Fruit fly (Drosophila melanogaster) whole organism, embryonic: ENCODE measurements around the gene CG9747.

ENCODE experiments used
- Antp ChIP-seq: fragments of 200-800 bp; sonication (Bioruptor generic); optimal IDR thresholded peaks from 3 replicates; lab custom pipeline; 2016; ENCODE audit warnings: missing biosample characterization, missing genetic modification characterization
- CG10147 ChIP-seq: fragments of 200-800 bp; sonication (Bioruptor generic); optimal IDR thresholded peaks from 2 replicates; lab custom pipeline; 2019; ENCODE audit warnings: missing biosample characterization, mild to moderate bottlenecking, missing genetic modification characterization, moderate library complexity
- CG11560 ChIP-seq: fragments of 200-800 bp; sonication (Bioruptor generic); IDR thresholded peaks from 3 replicates; pipeline ENCODE4 v1.3.6; 2022; ENCODE audit warnings: missing biosample characterization, missing genetic modification characterization
- CG13123 ChIP-seq: fragments of 200-800 bp; sonication (Bioruptor generic); optimal IDR thresholded peaks from 2 replicates; lab custom pipeline; 2016; ENCODE audit warnings: missing biosample characterization, missing genetic modification characterization
- CG1602 ChIP-seq: fragments of 200-800 bp; sonication (Bioruptor generic); optimal IDR thresholded peaks from 3 replicates; lab custom pipeline; 2016; ENCODE audit warnings: missing biosample characterization, missing genetic modification characterization
- CG1792 ChIP-seq: fragments of 200-800 bp; sonication (Bioruptor generic); optimal IDR thresholded peaks from 2 replicates; lab custom pipeline; 2016; ENCODE audit warnings: missing biosample characterization, missing genetic modification characterization
- CG31441 ChIP-seq: fragments of 200-800 bp; sonication (Bioruptor generic); IDR thresholded peaks from 2 replicates; pipeline ENCODE4 v1.3.6; 2022; ENCODE audit warnings: missing biosample characterization, missing genetic modification characterization
- CG3407 ChIP-seq: fragments of 200-800 bp; sonication (Bioruptor generic); optimal IDR thresholded peaks from 2 replicates; lab custom pipeline; 2018; ENCODE audit warnings: missing biosample characterization, mild to moderate bottlenecking, missing genetic modification characterization
- CG6254 ChIP-seq: fragments of 200-800 bp; sonication (Bioruptor generic); optimal IDR thresholded peaks from 3 replicates; lab custom pipeline; 2017; ENCODE audit warnings: mild to moderate bottlenecking, missing biosample characterization, missing genetic modification reagents, missing genetic modification characterization
- CG7928 ChIP-seq: fragments of 200-800 bp; sonication (Bioruptor generic); optimal IDR thresholded peaks from 2 replicates; lab custom pipeline; 2017; ENCODE audit warnings: missing biosample characterization, mild to moderate bottlenecking, missing genetic modification characterization
- CG8478 ChIP-seq: fragments of >200 bp; optimal IDR thresholded peaks from 2 replicates; lab custom pipeline; 2018
- CG8944 ChIP-seq: fragments of 200-800 bp; sonication (Bioruptor generic); optimal IDR thresholded peaks from 3 replicates; lab custom pipeline; 2016; ENCODE audit warnings: missing biosample characterization, missing genetic modification characterization
- CTCF ChIP-seq: fragments of 200-800 bp; sonication (Bioruptor generic); optimal IDR thresholded peaks from 2 replicates; lab custom pipeline; 2017; ENCODE audit warnings: missing biosample characterization, mild to moderate bottlenecking, missing genetic modification characterization, moderate library complexity
- CkIIα-i1 ChIP-seq: fragments of 200-800 bp; sonication (Bioruptor generic); IDR thresholded peaks from 2 replicates; pipeline ENCODE4 v1.3.6; 2022; ENCODE audit warnings: missing biosample characterization, missing genetic modification characterization
- D ChIP-seq, 2 experiments: fragments of 200-800 bp in 1 of 2; fragments of >200 bp in 1 of 2; sonication (Bioruptor generic) in 1 of 2; optimal IDR thresholded peaks; 2 replicates in 1 of 2; 3 replicates in 1 of 2; lab custom pipeline; 2017; ENCODE audit warnings: mild to moderate bottlenecking in 1 of 2, missing biosample characterization in 1 of 2, missing genetic modification characterization in 1 of 2, missing genetic modification reagents in 1 of 2
- Dfd ChIP-seq, 2 experiments: fragments of >200 bp; optimal IDR thresholded peaks; 2 replicates each; lab custom pipeline; 2017; ENCODE audit warnings: missing biosample characterization in 2 of 2, missing genetic modification characterization in 2 of 2
- Doc3 ChIP-seq: fragments of 200-800 bp; sonication (Bioruptor generic); IDR thresholded peaks from 3 replicates; pipeline ENCODE4 v1.3.6; 2022; ENCODE audit warnings: missing biosample characterization, missing genetic modification characterization; ENCODE audit not compliant: partially characterized antibody
- Dp ChIP-seq: fragments of 200-800 bp; sonication (Bioruptor generic); optimal IDR thresholded peaks from 2 replicates; lab custom pipeline; 2018; ENCODE audit warnings: missing biosample characterization, mild to moderate bottlenecking, missing genetic modification characterization, moderate library complexity
- Dref ChIP-seq: fragments of 200-800 bp; sonication (Bioruptor generic); IDR thresholded peaks from 2 replicates; pipeline ENCODE4 v1.3.6; 2022; ENCODE audit warnings: missing biosample characterization, missing genetic modification characterization
- E2f2 ChIP-seq: fragments of 200-800 bp; sonication (Bioruptor generic); IDR thresholded peaks from 2 replicates; pipeline ENCODE4 v1.3.6; 2022; ENCODE audit warnings: missing biosample characterization, missing genetic modification characterization
- Elba2 ChIP-seq: fragments of 200-800 bp; sonication (Bioruptor generic); optimal IDR thresholded peaks from 3 replicates; lab custom pipeline; 2016; ENCODE audit warnings: missing biosample characterization, missing genetic modification characterization
- Gsc ChIP-seq: fragments of 200-800 bp; sonication (Bioruptor generic); IDR thresholded peaks from 2 replicates; pipeline ENCODE4 v1.3.6; 2022; ENCODE audit warnings: missing biosample characterization, missing genetic modification characterization
- Hmx ChIP-seq: fragments of 200-800 bp; sonication (Bioruptor generic); optimal IDR thresholded peaks from 2 replicates; lab custom pipeline; 2016; ENCODE audit warnings: missing biosample characterization, missing genetic modification characterization
- Lim3 ChIP-seq: fragments of 200-800 bp; sonication (Bioruptor generic); IDR thresholded peaks from 2 replicates; pipeline ENCODE4 v1.3.6; 2022; ENCODE audit warnings: missing biosample characterization, missing genetic modification characterization
- Med ChIP-seq: fragments of 200-800 bp; sonication (Bioruptor generic); peaks from one replicate; lab custom pipeline; 2016; ENCODE audit warnings: missing biosample characterization, missing genetic modification characterization, mild to moderate bottlenecking, inconsistent platforms, moderate library complexity
- Neu2 ChIP-seq: fragments of 200-800 bp; sonication (Bioruptor generic); optimal IDR thresholded peaks from 3 replicates; lab custom pipeline; 2016; ENCODE audit warnings: missing biosample characterization, missing genetic modification characterization, borderline replicate concordance
- Oli ChIP-seq: fragments of 200-800 bp; sonication (Bioruptor generic); optimal IDR thresholded peaks from 2 replicates; lab custom pipeline; 2018; ENCODE audit warnings: missing biosample characterization, mild to moderate bottlenecking, missing genetic modification characterization, moderate library complexity
- Pdp1 ChIP-seq, 2 experiments: fragments of 200-800 bp; sonication (Bioruptor generic); optimal IDR thresholded peaks; 3 replicates each; lab custom pipeline; 2016; ENCODE audit warnings: missing biosample characterization in 2 of 2, missing genetic modification characterization in 2 of 2, mild to moderate bottlenecking in 1 of 2, moderate library complexity in 1 of 2
- amos ChIP-seq: fragments of 200-800 bp; sonication (Bioruptor generic); IDR thresholded peaks from 2 replicates; pipeline ENCODE4 v1.3.6; 2022; ENCODE audit warnings: missing biosample characterization, missing genetic modification characterization; ENCODE audit not compliant: partially characterized antibody
- chm ChIP-seq: fragments of 200-800 bp; sonication (Bioruptor generic); IDR thresholded peaks from 2 replicates; pipeline ENCODE4 v1.3.6; 2022; ENCODE audit warnings: missing biosample characterization, missing genetic modification characterization
- dmrt99B ChIP-seq: fragments of 200-800 bp; sonication (Bioruptor generic); optimal IDR thresholded peaks from 2 replicates; lab custom pipeline; 2018; ENCODE audit warnings: missing biosample characterization, mild to moderate bottlenecking, missing genetic modification characterization, moderate library complexity
- fd102C ChIP-seq: fragments of 200-800 bp; sonication (Bioruptor generic); optimal IDR thresholded peaks from 2 replicates; lab custom pipeline; 2018; ENCODE audit warnings: missing biosample characterization, mild to moderate bottlenecking, missing genetic modification characterization, moderate library complexity
- gfzf ChIP-seq: fragments of 200-800 bp; sonication (Bioruptor generic); optimal IDR thresholded peaks from 2 replicates; lab custom pipeline; 2016; ENCODE audit warnings: missing biosample characterization, mild to moderate bottlenecking, missing genetic modification characterization, moderate library complexity
- jing ChIP-seq: fragments of 200-800 bp; sonication (Bioruptor generic); optimal IDR thresholded peaks from 2 replicates; lab custom pipeline; 2018; ENCODE audit warnings: missing biosample characterization, mild to moderate bottlenecking, missing genetic modification characterization
- ranshi ChIP-seq: fragments of 200-800 bp; sonication (Bioruptor generic); IDR thresholded peaks from 2 replicates; pipeline ENCODE4 v1.3.6; 2022; ENCODE audit warnings: missing biosample characterization, missing genetic modification characterization
- rib ChIP-seq: fragments of 200-800 bp; sonication (Bioruptor generic); IDR thresholded peaks from 2 replicates; pipeline ENCODE4 v1.3.6; 2022; ENCODE audit warnings: missing biosample characterization, missing genetic modification characterization
- sens ChIP-seq: fragments of 200-800 bp; sonication (Bioruptor generic); peaks from one replicate; lab custom pipeline; 2016; ENCODE audit warnings: missing biosample characterization, missing genetic modification characterization
- seq ChIP-seq: fragments of 200-800 bp; sonication (Bioruptor generic); IDR thresholded peaks from 2 replicates; pipeline ENCODE4 v1.3.6; 2022; ENCODE audit warnings: missing biosample characterization, missing genetic modification characterization
- tgo ChIP-seq: fragments of 200-800 bp; sonication (Bioruptor generic); IDR thresholded peaks from 3 replicates; pipeline ENCODE4 v1.3.6; 2022; ENCODE audit warnings: missing biosample characterization, missing genetic modification characterization
- tll ChIP-seq, 2 experiments: fragments of 200-800 bp in 1 of 2; fragments of >200 bp in 1 of 2; sonication (Bioruptor generic) in 1 of 2; optimal IDR thresholded peaks; 2 replicates each; lab custom pipeline; 2017 to 2019; ENCODE audit warnings: missing biosample characterization in 2 of 2, missing genetic modification characterization in 2 of 2, mild to moderate bottlenecking in 1 of 2, moderate library complexity in 1 of 2
- tup ChIP-seq: fragments of 200-800 bp; sonication (Bioruptor generic); optimal IDR thresholded peaks from 2 replicates; lab custom pipeline; 2016; ENCODE audit warnings: missing biosample characterization, mild to moderate bottlenecking, missing genetic modification characterization, moderate library complexity
- vfl ChIP-seq: fragments of 200-800 bp; sonication (Bioruptor generic); optimal IDR thresholded peaks from 2 replicates; lab custom pipeline; 2016; ENCODE audit warnings: missing biosample characterization, missing genetic modification characterization
- vvl ChIP-seq: fragments of 200-800 bp; sonication (Bioruptor generic); IDR thresholded peaks from 2 replicates; pipeline ENCODE4 v1.3.6; 2022; ENCODE audit warnings: missing biosample characterization, missing genetic modification characterization

Gene CG9747

dm6 chr3R:30150602-30151001 is 40.5 kb downstream of the CG9747 start (continued):
- TF ChIP-seq CG6254 (GFP tag; lab: Kevin White, UChicago): no peak
- no peak for TF ChIP-seq CG3407 (GFP tag; lab: Kevin White, UChicago)
- TF ChIP-seq ranshi (GFP tag; lab: Robert Waterston, UW): no peak
- no peak for TF ChIP-seq Elba2 (GFP tag; lab: Kevin White, UChicago)
- TF ChIP-seq CG31441 (GFP tag; lab: Robert Waterston, UW): no peak
- no peak for TF ChIP-seq amos (GFP tag; lab: Robert Waterston, UW)
- TF ChIP-seq Med: peak; percentile 42
- no peak for TF ChIP-seq chm (GFP tag; lab: Robert Waterston, UW)
- peak; percentile 50 for TF ChIP-seq CTCF (GFP tag; lab: Kevin White, UChicago)
- TF ChIP-seq CG8944 (GFP tag; lab: Kevin White, UChicago): no peak
- no peak for TF ChIP-seq Hmx
- peak; percentile 6 for TF ChIP-seq Dp (GFP tag; lab: Kevin White, UChicago)
- no peak for TF ChIP-seq CG8478 (lab: Kevin White, UChicago)
- TF ChIP-seq gfzf (GFP tag; lab: Kevin White, UChicago): peak; percentile 43
- TF ChIP-seq tll (GFP tag; optimal IDR thresholded peaks at IDR 0.05; lab: Kevin White, UChicago): no peak
- no peak for TF ChIP-seq rib (GFP tag; lab: Robert Waterston, UW)
- peak in 1 of 2 experiments; percentile 82 for TF ChIP-seq Pdp1 (GFP tag; optimal IDR thresholded peaks at IDR 0.05; lab: Kevin White, UChicago)
- TF ChIP-seq vfl (GFP tag; lab: Kevin White, UChicago): no peak
- TF ChIP-seq CG13123 (GFP tag; lab: Kevin White, UChicago): no peak
- TF ChIP-seq tup: no peak
- no peak for TF ChIP-seq CG7928 (GFP tag; lab: Kevin White, UChicago)
- TF ChIP-seq D (optimal IDR thresholded peaks at IDR 0.05; lab: Kevin White, UChicago): no peak
- no peak for TF ChIP-seq D (GFP tag; optimal IDR thresholded peaks at IDR 0.05; lab: Kevin White, UChicago)
- no peak for TF ChIP-seq dmrt99B (tag; lab: Kevin White, UChicago)
- TF ChIP-seq Gsc (GFP tag; lab: Robert Waterston, UW): no peak
- peak; percentile 17 for TF ChIP-seq sens
- TF ChIP-seq Oli (tag; lab: Kevin White, UChicago): no peak
- no peak for TF ChIP-seq fd102C
- TF ChIP-seq Doc3 (GFP tag; lab: Robert Waterston, UW): no peak
- no peak for TF ChIP-seq tgo
- no peak for TF ChIP-seq jing (GFP tag; lab: Kevin White, UChicago)
- TF ChIP-seq CG10147: no peak
- no peak for TF ChIP-seq CG1792 (GFP tag; lab: Kevin White, UChicago)
- TF ChIP-seq CG11560 (tag; lab: Robert Waterston, UW): no peak
- TF ChIP-seq E2f2 (GFP tag; lab: Robert Waterston, UW): peak; percentile 36; the same call in 1 of the 2 replicates
- no peak for TF ChIP-seq CG1602
- TF ChIP-seq Neu2 (GFP tag; lab: Kevin White, UChicago): no peak
- no peak for TF ChIP-seq Antp (GFP tag; lab: Kevin White, UChicago)
- no peak for TF ChIP-seq Dref (GFP tag; lab: Robert Waterston, UW)
- TF ChIP-seq vvl (GFP tag; lab: Robert Waterston, UW): no peak
- no peak for TF ChIP-seq CkIIα-i1 (GFP tag; lab: Robert Waterston, UW)
- TF ChIP-seq Lim3 (GFP tag; lab: Robert Waterston, UW): no peak
- TF ChIP-seq seq (GFP tag; lab: Robert Waterston, UW): no peak
- TF ChIP-seq Dfd (GFP tag; optimal IDR thresholded peaks at IDR 0.05; lab: Kevin White, UChicago): no peak
